Worm (Caenorhabditis elegans) whole organism, L4/young adult: ENCODE results near the gene paml-1.

Source experiments
- W03F9.2 ChIP-seq: fragments of 150-350 bp; optimal IDR thresholded peaks from 2 replicates; lab custom pipeline; 2014; ENCODE audit warnings: missing biosample characterization, missing genetic modification characterization
- dao-5 ChIP-seq: sonication (generic microtip); optimal IDR thresholded peaks from 2 replicates; lab custom pipeline; 2016; ENCODE audit warnings: missing genotype, missing genetic modification characterization, moderate library complexity, missing compliant biosample characterization
- him-1 ChIP-seq: sonication (generic microtip); optimal IDR thresholded peaks from 2 replicates; lab custom pipeline; 2016; ENCODE audit warnings: missing genotype, missing genetic modification reagents, missing genetic modification characterization, missing compliant biosample characterization

- TF ChIP-seq him-1 (tag; lab: Kevin White, UChicago): no peak
- TF ChIP-seq W03F9.2: no peak
- no peak for TF ChIP-seq dao-5 (tag; lab: Kevin White, UChicago)
Measured at ce11 chrIII:10258641-10259040, 24.8 kb upstream of the paml-1 start, which contains the start of gene rip-1.
